Worm (Caenorhabditis elegans) whole organism, L4/young adult: ENCODE results near the gene F35H12.5.

Experiments used
- dao-5 ChIP-seq: sonication (generic microtip); optimal IDR thresholded peaks from 2 replicates; lab custom pipeline; 2016; ENCODE audit warnings: missing genotype, missing genetic modification characterization, moderate library complexity, missing compliant biosample characterization
- him-1 ChIP-seq: sonication (generic microtip); optimal IDR thresholded peaks from 2 replicates; lab custom pipeline; 2016; ENCODE audit warnings: missing genotype, missing genetic modification reagents, missing genetic modification characterization, missing compliant biosample characterization

ce11 chrX:936013-936412 lies 17.8 kb downstream of the F35H12.5 start:
- TF ChIP-seq dao-5 (no peak), him-1 (tag; lab: Kevin White, UChicago) (no peak)
